Worm (Caenorhabditis elegans) whole organism, L4 larva: ENCODE measurements around the gene srw-87.
"Not testable (repeated sequence)": the region's sequence is repeated elsewhere in the genome, so short reads cannot be mapped to it uniquely, and the experiment has no call there.

Experiments
- D1046.2 ChIP-seq: fragments of 200-800 bp; sonication (Bioruptor generic); IDR thresholded peaks from 2 replicates; pipeline ENCODE4 v1.3.6; 2022; ENCODE audit warnings: missing genetic modification characterization, missing compliant biosample characterization
- F49E8.2 ChIP-seq: sonication (generic microtip); optimal IDR thresholded peaks from 2 replicates; lab custom pipeline; 2016; ENCODE audit warnings: missing compliant biosample characterization, mild to moderate bottlenecking, missing genetic modification characterization, borderline replicate concordance
- aha-1 ChIP-seq: fragments of 150-350 bp; peaks from one replicate; lab custom pipeline; 2014; ENCODE audit warnings: missing biosample characterization, missing genetic modification characterization
- ceh-20 ChIP-seq: fragments of 200-800 bp; sonication (Bioruptor generic); IDR thresholded peaks from 2 replicates; pipeline ENCODE4 v1.3.6; 2022; ENCODE audit warnings: missing genetic modification reagents, missing genetic modification characterization, missing compliant biosample characterization
- ceh-82 ChIP-seq: sonication (generic microtip); optimal IDR thresholded peaks from 2 replicates; lab custom pipeline; 2017; ENCODE audit warnings: missing biosample characterization, missing genetic modification characterization
- ctbp-1 ChIP-seq: fragments of 200-800 bp; sonication (Bioruptor generic); IDR thresholded peaks from 2 replicates; pipeline ENCODE4 v1.3.6; 2022; ENCODE audit warnings: missing genetic modification reagents, missing genetic modification characterization, missing compliant biosample characterization
- dmd-9 ChIP-seq: fragments of 200-800 bp; sonication (Bioruptor generic); IDR thresholded peaks from 2 replicates; pipeline ENCODE4 v1.3.6; 2022; ENCODE audit warnings: missing genetic modification reagents, missing genetic modification characterization, missing compliant biosample characterization
- dpl-1 ChIP-seq: fragments of 150-350 bp; optimal IDR thresholded peaks from 2 replicates; lab custom pipeline; 2014; ENCODE audit warnings: missing biosample characterization, missing genetic modification reagents, missing genetic modification characterization
- egl-43 ChIP-seq: fragments of 200-800 bp; sonication (Bioruptor generic); IDR thresholded peaks from 2 replicates; pipeline ENCODE4 v1.3.6; 2022; ENCODE audit warnings: missing genetic modification reagents, missing genetic modification characterization, missing compliant biosample characterization
- lin-29 ChIP-seq: fragments of 200-800 bp; sonication (Bioruptor generic); IDR thresholded peaks from 2 replicates; pipeline ENCODE4 v1.3.6; 2022; ENCODE audit warnings: missing genetic modification reagents, missing genetic modification characterization, missing compliant biosample characterization
- lin-38 ChIP-seq: fragments of 200-800 bp; sonication (Bioruptor generic); IDR thresholded peaks from 2 replicates; pipeline ENCODE4 v1.3.6; 2022; ENCODE audit warnings: missing genetic modification reagents, missing genetic modification characterization, missing compliant biosample characterization
- madf-9 ChIP-seq: fragments of 200-800 bp; sonication (Bioruptor generic); conservative IDR thresholded peaks from 2 replicates; pipeline ENCODE4 v1.3.6; 2022; ENCODE audit warnings: missing genetic modification reagents, missing genetic modification characterization, missing compliant biosample characterization
- mdt-29 ChIP-seq: fragments of 200-800 bp; sonication (Bioruptor generic); IDR thresholded peaks from 2 replicates; pipeline ENCODE4 v1.3.6; 2022; ENCODE audit warnings: missing genetic modification reagents, missing genetic modification characterization, missing compliant biosample characterization
- nhr-102 ChIP-seq: sonication (generic microtip); optimal IDR thresholded peaks from 2 replicates; lab custom pipeline; 2016; ENCODE audit warnings: mild to moderate bottlenecking, missing genetic modification characterization, moderate library complexity, missing compliant biosample characterization
- nhr-42 ChIP-seq: fragments of 200-800 bp; sonication (Bioruptor generic); IDR thresholded peaks from 2 replicates; pipeline ENCODE4 v1.3.6; 2022; ENCODE audit warnings: missing genetic modification characterization, missing compliant biosample characterization
- nhr-6 ChIP-seq: fragments of 150-350 bp; optimal IDR thresholded peaks from 2 replicates; lab custom pipeline; 2014; ENCODE audit warnings: missing biosample characterization, missing genetic modification characterization
- set-16 ChIP-seq: fragments of 200-800 bp; sonication (Bioruptor generic); IDR thresholded peaks from 2 replicates; pipeline ENCODE4 v1.3.6; 2022; ENCODE audit warnings: missing genetic modification reagents, missing genetic modification characterization, missing compliant biosample characterization
- snpc-1.2 ChIP-seq: fragments of 200-800 bp; sonication (Bioruptor generic); IDR thresholded peaks from 2 replicates; pipeline ENCODE4 v1.3.6; 2022; ENCODE audit warnings: missing genetic modification reagents, missing genetic modification characterization, missing compliant biosample characterization
- tra-1 ChIP-seq: fragments of 200-800 bp; sonication (Bioruptor generic); IDR thresholded peaks from 2 replicates; pipeline ENCODE4 v1.3.6; 2022; ENCODE audit warnings: missing genetic modification reagents, missing genetic modification characterization, missing compliant biosample characterization
- unc-130 ChIP-seq: sonication (generic microtip); optimal IDR thresholded peaks from 2 replicates; lab custom pipeline; 2016; ENCODE audit warnings: missing genetic modification reagents, missing genetic modification characterization, missing compliant biosample characterization
- unc-62 ChIP-seq, 3 experiments: fragments of 150-350 bp in 1 of 3; sonication (generic microtip); optimal IDR thresholded peaks in 2 of 3; peaks in 1 of 3; 1 replicate in 1 of 3; 2 replicates in 2 of 3; lab custom pipeline; 2014 to 2017; ENCODE audit warnings: missing biosample characterization in 3 of 3, missing genetic modification characterization in 3 of 3, missing genetic modification reagents in 3 of 3, missing genotype in 1 of 3
- vab-7 ChIP-seq: fragments of 200-800 bp; sonication (Bioruptor generic); IDR thresholded peaks from 2 replicates; pipeline ENCODE4 v1.3.6; 2022; ENCODE audit warnings: missing genetic modification reagents, missing genetic modification characterization, missing compliant biosample characterization
- zip-11 ChIP-seq: fragments of 200-800 bp; sonication (Bioruptor generic); IDR thresholded peaks from 2 replicates; pipeline ENCODE4 v1.3.6; 2022; ENCODE audit warnings: missing genetic modification characterization, missing compliant biosample characterization

Gene srw-87

ce11 chrV:16377188-16377587 lies 40.8 kb downstream of the srw-87 start:
- TF ChIP-seq egl-43 (GFP tag; lab: Robert Waterston, UW) = peak; percentile 60; the same call in 1 of the 2 replicates
- peak; percentile 25; the same call in 1 of the 2 replicates for TF ChIP-seq nhr-42 (GFP tag; lab: Robert Waterston, UW)
- peak; percentile 91 for TF ChIP-seq set-16
- peak; percentile 72; the same call in 1 of the 2 replicates for TF ChIP-seq D1046.2 (GFP tag; lab: Robert Waterston, UW)
- TF ChIP-seq dpl-1 (GFP tag; lab: Kevin White, UChicago) = no peak
- no peak for TF ChIP-seq tra-1 (GFP tag; lab: Robert Waterston, UW)
- TF ChIP-seq dmd-9 (GFP tag; lab: Robert Waterston, UW) = 0 out of 2 replicates have a peak, but pooled peaks have one; percentile 21

- TF ChIP-seq unc-62 (GFP tag; optimal IDR thresholded peaks at IDR 0.05 in 1 of 2; lab: Kevin White, UChicago) (no peak), unc-62 (tag; optimal IDR thresholded peaks at IDR 0.05; lab: Kevin White, UChicago) (no peak), vab-7 (GFP tag; lab: Robert Waterston, UW) (no peak), snpc-1.2 (GFP tag; lab: Robert Waterston, UW) (no peak), zip-11 (no peak), lin-29 (GFP tag; lab: Robert Waterston, UW) (no peak), nhr-102 (tag; lab: Kevin White, UChicago) (no peak), ceh-20 (GFP tag; lab: Robert Waterston, UW) (no peak)
Measured at ce11 chrV:16377849-16378248, 41.4 kb downstream of the srw-87 start, which contains the start of gene F13A7.1. Gene F13A7.1, minus strand, starts transcription at chrV:16377949.

- TF ChIP-seq unc-130 (GFP tag; lab: Kevin White, UChicago) = no peak
- no peak for TF ChIP-seq F49E8.2
- no peak for TF ChIP-seq madf-9 (GFP tag; lab: Robert Waterston, UW)
- no peak for TF ChIP-seq mdt-29 (GFP tag; lab: Robert Waterston, UW)
- TF ChIP-seq aha-1 (tag; lab: Kevin White, UChicago) = peak; percentile 94
- no peak for TF ChIP-seq ctbp-1
- TF ChIP-seq ceh-82 (tag; lab: Kevin White, UChicago) = no peak
Measured at ce11 chrV:16382949-16383348, 46.5 kb downstream of the srw-87 start.

ce11 chrV:16383729-16384128 lies 47.3 kb downstream of the srw-87 start, which contains the start of gene F13A7.7:
Gene F13A7.7, minus strand, starts transcription at chrV:16383829.
- not testable (repeated sequence) for TF ChIP-seq dpl-1 (GFP tag; lab: Kevin White, UChicago); nhr-6; lin-38
